Fruit fly (Drosophila melanogaster) whole organism, larva: ENCODE results near the gene CG33268.
"Not testable (repeated sequence)": the region's sequence is repeated elsewhere in the genome, so short reads cannot be mapped to it uniquely, and the experiment has no call there.

Experiments used
- noc ChIP-seq: fragments of 200-800 bp; sonication (Bioruptor generic); optimal IDR thresholded peaks from 3 replicates; lab custom pipeline; 2019; ENCODE audit warnings: missing biosample characterization, mild to moderate bottlenecking, missing genetic modification characterization, moderate library complexity

Gene CG33268

DNA sequence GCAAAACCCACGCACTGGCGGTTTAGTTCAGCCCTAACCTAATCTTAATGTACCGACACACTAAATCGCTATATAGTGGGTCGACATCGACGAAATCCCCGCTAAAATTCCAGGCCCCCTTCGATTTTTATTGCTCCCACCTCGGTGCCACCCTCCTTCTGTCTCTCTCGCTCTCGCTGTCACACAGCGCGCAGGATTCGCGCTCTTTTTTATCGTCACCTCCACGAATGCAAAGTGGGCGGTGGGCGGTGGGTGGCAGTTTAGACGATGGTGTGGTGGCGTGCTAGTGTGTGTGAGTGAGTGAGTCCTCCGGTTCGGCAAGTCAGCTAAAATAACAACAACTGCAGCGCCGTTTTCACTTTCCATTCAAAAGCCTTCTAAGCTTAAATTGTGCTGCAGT, 11.0 kb upstream of the CG33268 start:
- no peak for TF ChIP-seq noc

DNA sequence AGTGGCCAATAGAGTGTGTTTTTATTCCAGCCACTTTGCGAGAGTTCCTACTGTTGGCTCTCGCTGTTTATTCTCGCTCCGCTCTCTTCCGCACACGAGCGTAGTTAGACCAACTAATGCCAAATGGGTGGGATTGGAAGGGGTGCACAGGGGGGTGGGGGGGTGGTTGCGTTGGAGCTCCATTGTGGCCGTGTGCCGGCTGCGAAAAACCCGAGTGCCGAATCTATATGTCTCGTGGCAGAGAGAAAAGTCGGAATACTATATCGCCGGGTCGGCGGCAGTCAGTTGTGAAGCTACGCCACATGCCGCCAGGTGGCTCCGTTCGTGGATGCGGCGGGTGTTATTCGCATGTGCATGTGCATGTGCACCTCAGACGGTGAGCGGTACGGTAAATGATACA, 10.1 kb upstream of the CG33268 start:
- TF ChIP-seq noc, result no peak

dm6 chr3L:11599965-11600420, 9.0 kb upstream of the CG33268 start, which contains the start of the genes CG14137 and CG46394:
CG14137 (minus strand) TSS chr3L:11600065.
CG46394 (plus strand) TSS chr3L:11600370.
- no peak for TF ChIP-seq noc

dm6 chr3L:11599255-11599654, 8.2 kb upstream of the CG33268 start:
- TF ChIP-seq noc, result no peak

dm6 chr3L:11596585-11597252, 5.7 kb upstream of the CG33268 start, which contains the start of gene CG7368:
CG7368 (plus strand) TSS chr3L:11597202.
- no peak for TF ChIP-seq noc

- TF ChIP-seq noc, result no peak
Observed at dm6 chr3L:11593778-11594177, 2.7 kb upstream of the CG33268 start.

DNA sequence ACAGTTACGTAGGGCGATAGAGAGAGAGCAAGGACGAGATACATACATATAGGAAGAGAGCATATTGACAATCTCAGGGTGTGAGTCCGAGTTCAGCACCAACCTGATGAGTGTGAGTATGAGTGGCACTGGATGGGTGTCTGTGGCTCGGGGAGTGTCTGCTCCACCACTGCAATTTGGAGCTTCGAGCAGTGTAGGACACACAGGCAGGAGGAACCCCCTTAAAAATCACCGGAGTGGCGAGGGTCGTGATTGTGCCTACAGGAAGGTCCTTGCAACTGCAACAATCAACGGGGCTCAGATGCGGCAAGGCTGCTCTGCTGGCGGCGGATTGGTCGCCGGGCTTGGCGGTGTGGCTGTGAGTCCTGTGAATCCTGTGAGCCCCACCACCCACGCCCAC, 772 bp upstream of the CG33268 start:
- TF ChIP-seq noc, result no peak

- not testable (repeated sequence) for TF ChIP-seq noc
Observed at dm6 chr3L:11589395-11589794, 1.6 kb downstream of the CG33268 start, which contains the start of gene CG7377. CG7377 (plus strand) TSS chr3L:11589695.

- TF ChIP-seq noc, result no peak
Observed at dm6 chr3L:11588594-11588993, 2.4 kb downstream of the CG33268 start.

DNA sequence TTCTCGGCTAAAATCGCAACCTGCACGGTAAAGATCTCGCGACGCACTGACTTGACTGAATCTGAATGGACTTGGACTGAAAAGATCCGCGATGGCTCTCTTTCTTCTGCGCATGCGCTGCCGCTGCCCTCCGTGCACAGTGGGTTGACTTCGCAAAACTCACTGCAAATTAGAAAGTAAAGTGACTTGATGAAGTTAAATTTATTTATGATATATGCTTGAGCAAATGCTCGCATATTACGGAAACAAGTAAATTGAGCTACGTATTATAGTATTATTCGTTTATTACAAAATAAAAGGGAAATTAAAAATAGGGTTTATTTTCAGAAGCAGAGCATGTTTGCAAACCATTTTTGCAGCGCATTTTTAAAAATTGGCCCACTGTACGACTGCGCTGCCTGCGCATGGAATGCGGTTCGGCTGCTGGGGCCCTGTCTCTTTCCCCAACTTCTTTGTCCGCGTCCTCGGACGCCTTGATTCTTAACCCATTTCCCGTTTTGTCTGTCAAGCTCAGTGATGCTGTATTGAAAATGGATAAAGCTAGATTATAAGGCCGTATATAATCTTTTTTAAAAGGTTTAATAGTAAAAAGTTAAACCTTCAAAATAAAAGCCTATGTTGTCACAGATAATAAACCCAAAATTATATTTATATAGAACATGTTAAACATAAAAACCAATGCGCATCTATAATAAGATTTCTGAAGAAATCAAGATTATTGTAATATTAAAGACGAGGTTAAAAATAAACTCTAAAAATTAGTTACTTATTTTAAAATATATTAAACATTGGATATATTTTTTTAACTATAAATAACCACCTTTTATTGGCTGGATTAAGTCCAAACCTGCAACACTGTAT, 3.1 kb downstream of the CG33268 start, which contains the start of gene rt:
Gene rt (minus strand): TSS at position 51 of the 861 bp plus-strand sequence.
- TF ChIP-seq noc, result no peak

- no peak for TF ChIP-seq noc
Observed at dm6 chr3L:11586794-11587462, 4.1 kb downstream of the CG33268 start.

dm6 chr3L:11583964-11584363, 7.1 kb downstream of the CG33268 start, which contains the start of gene CG32086:
CG32086 (minus strand) TSS chr3L:11584064.
- TF ChIP-seq noc, result no peak

dm6 chr3L:11582097-11582496, 8.9 kb downstream of the CG33268 start, which contains the start of gene CG33269:
CG33269 (minus strand) TSS chr3L:11582197.
- TF ChIP-seq noc, result no peak

- TF ChIP-seq noc, result no peak
Observed at dm6 chr3L:11580919-11581318, 10.1 kb downstream of the CG33268 start, which contains the start of gene CG43391. CG43391 (minus strand) TSS chr3L:11581019.

DNA sequence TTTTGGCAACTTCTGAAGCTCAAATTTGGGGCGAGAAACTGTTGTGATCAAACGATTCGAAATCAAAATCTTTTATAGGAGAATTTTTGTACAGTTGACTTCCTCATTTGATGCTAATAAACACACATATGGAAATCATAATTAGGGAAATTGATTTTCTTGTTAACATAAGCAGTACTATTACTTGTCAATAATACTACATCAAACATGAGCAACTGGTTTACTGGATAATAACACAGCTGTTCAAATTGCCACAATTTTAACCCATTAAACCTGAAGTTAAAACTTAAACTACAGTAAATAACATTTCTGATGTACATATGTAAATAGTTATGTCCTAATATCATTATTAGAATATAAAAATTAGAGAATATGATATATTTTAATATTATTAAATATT, 11.1 kb downstream of the CG33268 start, which contains the start of gene CG43390:
Gene CG43390 (minus strand): TSS at position 32 of the 400 bp plus-strand sequence.
- TF ChIP-seq noc, result no peak

DNA sequence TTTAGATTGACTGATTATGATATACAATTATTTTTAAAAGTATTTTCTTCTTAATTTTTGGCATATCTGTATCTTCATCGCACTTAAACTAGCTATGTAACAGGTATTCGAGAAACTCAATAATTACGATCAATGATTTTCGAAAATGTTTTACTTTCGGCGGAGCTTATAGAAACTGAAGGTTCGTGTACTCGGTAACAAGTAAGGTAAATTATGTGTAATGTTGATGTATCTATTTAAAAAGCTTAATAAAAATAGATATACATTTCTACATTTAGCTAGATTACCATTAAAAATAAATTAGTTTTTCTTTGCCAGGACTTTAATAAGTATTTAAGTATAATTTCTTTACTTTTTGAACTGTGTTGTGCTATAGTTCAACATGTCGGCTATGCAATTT, 12.2 kb downstream of the CG33268 start:
- TF ChIP-seq noc, result no peak
